Worm (Caenorhabditis elegans): ENCODE measurements around the gene F34D10.4.
A peak's percentile ranks its signal among the peaks of the same experiment; 100 is the strongest.

- TF ChIP-seq fos-1 (tag; optimal IDR thresholded peaks at IDR 0.05) (no peak), ceh-90 (tag; optimal IDR thresholded peaks at IDR 0.05) (no peak), mdl-1 (tag; optimal IDR thresholded peaks at IDR 0.05) (peak in 1 of 2 experiments; percentile 70), dsc-1 (tag; optimal IDR thresholded peaks at IDR 0.05) (no peak), elt-2 (tag; optimal IDR thresholded peaks at IDR 0.05) (no peak), rnt-1 (tag; optimal IDR thresholded peaks at IDR 0.05) (peak; percentile 9), lin-15B (tag; optimal IDR thresholded peaks at IDR 0.05) (no peak), aly-2 (tag; optimal IDR thresholded peaks at IDR 0.05) (no peak), vab-15 (tag; optimal IDR thresholded peaks at IDR 0.05) (no peak), nhr-85 (tag) (no peak), unc-98 (GFP tag; IDR thresholded peaks at IDR 0.05) (no peak), nhr-237 (tag; optimal IDR thresholded peaks at IDR 0.05) (no peak), sup-37 (GFP tag; optimal IDR thresholded peaks at IDR 0.05) (no peak), ama-1 (optimal IDR thresholded peaks at IDR 0.05) (no peak)
Measured at ce11 chrIII:3701411-3702310, 34.7 kb upstream of the F34D10.4 start, which contains the start of the genes pdi-1 and C14B1.2.

Data from whole organism, L1 larva.